Fruit fly (Drosophila melanogaster) whole organism, embryonic: ENCODE results near the gene CG8419.
A peak's percentile ranks its signal among the peaks of the same experiment; 100 is the strongest.

Experiments
- CG10147 ChIP-seq: fragments of 200-800 bp; sonication (Bioruptor generic); optimal IDR thresholded peaks from 2 replicates; lab custom pipeline; 2019; ENCODE audit warnings: missing biosample characterization, mild to moderate bottlenecking, missing genetic modification characterization, moderate library complexity
- CG10462 ChIP-seq: fragments of 200-800 bp; sonication (Bioruptor generic); optimal IDR thresholded peaks from 2 replicates; lab custom pipeline; 2016; ENCODE audit warnings: missing biosample characterization, missing genetic modification characterization
- CG10565 ChIP-seq: fragments of 200-800 bp; sonication (Bioruptor generic); optimal IDR thresholded peaks from 3 replicates; lab custom pipeline; 2016; ENCODE audit warnings: missing biosample characterization, mild to moderate bottlenecking, missing genetic modification characterization
- CG10654 ChIP-seq: fragments of 200-800 bp; sonication (Bioruptor generic); optimal IDR thresholded peaks from 2 replicates; lab custom pipeline; 2016; ENCODE audit warnings: missing biosample characterization, missing genetic modification characterization
- CG11085 ChIP-seq: fragments of 200-800 bp; sonication (Bioruptor generic); IDR thresholded peaks from 2 replicates; pipeline ENCODE4 v1.3.6; 2022; ENCODE audit warnings: missing biosample characterization, missing genetic modification characterization
- CG11504 ChIP-seq: fragments of 200-800 bp; sonication (Bioruptor generic); optimal IDR thresholded peaks from 3 replicates; lab custom pipeline; 2019; ENCODE audit warnings: missing biosample characterization, mild to moderate bottlenecking, missing genetic modification characterization, moderate library complexity
- CG13123 ChIP-seq: fragments of 200-800 bp; sonication (Bioruptor generic); optimal IDR thresholded peaks from 2 replicates; lab custom pipeline; 2016; ENCODE audit warnings: missing biosample characterization, missing genetic modification characterization
- CG15073 ChIP-seq: fragments of 200-800 bp; sonication (Bioruptor generic); optimal IDR thresholded peaks from 2 replicates; lab custom pipeline; 2016; ENCODE audit warnings: missing biosample characterization, missing genetic modification characterization
- CG1647 ChIP-seq: fragments of 200-800 bp; sonication (Bioruptor generic); optimal IDR thresholded peaks from 3 replicates; lab custom pipeline; 2016; ENCODE audit warnings: missing biosample characterization, missing genetic modification characterization
- CG17328 ChIP-seq: fragments of 200-800 bp; sonication (Bioruptor generic); IDR thresholded peaks from 2 replicates; pipeline ENCODE4 v1.3.6; 2022; ENCODE audit warnings: missing biosample characterization, missing genetic modification characterization
- CG18011 ChIP-seq: fragments of 200-800 bp; sonication (Bioruptor generic); optimal IDR thresholded peaks from 2 replicates; lab custom pipeline; 2017; ENCODE audit warnings: missing biosample characterization, missing genetic modification characterization, mild to moderate bottlenecking, moderate library complexity, missing genotype
- CG32532 ChIP-seq: fragments of 200-800 bp; sonication (Bioruptor generic); IDR thresholded peaks from 2 replicates; pipeline ENCODE4 v1.3.6; 2022; ENCODE audit warnings: missing biosample characterization, missing genetic modification characterization
- CG4282 ChIP-seq: fragments of 200-800 bp; sonication (Bioruptor generic); optimal IDR thresholded peaks from 2 replicates; lab custom pipeline; 2016; ENCODE audit warnings: missing biosample characterization, missing genetic modification characterization
- CG6813 ChIP-seq: fragments of 200-800 bp; sonication (Bioruptor generic); optimal IDR thresholded peaks from 2 replicates; lab custom pipeline; 2017; ENCODE audit warnings: missing biosample characterization, missing genetic modification characterization, mild to moderate bottlenecking, moderate library complexity, missing genetic modification reagents
- CG7987 ChIP-seq: fragments of 200-800 bp; sonication (Bioruptor generic); optimal IDR thresholded peaks from 2 replicates; lab custom pipeline; 2018; ENCODE audit warnings: missing biosample characterization, mild to moderate bottlenecking, missing genetic modification characterization, moderate library complexity
- CG8290 ChIP-seq, 3 experiments: fragments of 200-800 bp; sonication (Bioruptor generic); optimal IDR thresholded peaks; 2 replicates each; lab custom pipeline; 2016 to 2019; ENCODE audit warnings: missing biosample characterization in 3 of 3, missing genetic modification characterization in 3 of 3, mild to moderate bottlenecking in 2 of 3, moderate library complexity in 1 of 3
- CG8478 ChIP-seq: fragments of >200 bp; optimal IDR thresholded peaks from 2 replicates; lab custom pipeline; 2018
- CrebB ChIP-seq: fragments of 200-800 bp; sonication (Bioruptor generic); optimal IDR thresholded peaks from 3 replicates; lab custom pipeline; 2018; ENCODE audit warnings: missing biosample characterization, mild to moderate bottlenecking, missing genetic modification characterization
- Deaf1 ChIP-seq: fragments of 200-800 bp; optimal IDR thresholded peaks from 3 replicates; lab custom pipeline; 2019; ENCODE audit warnings: missing biosample characterization, mild to moderate bottlenecking, missing genetic modification characterization, moderate library complexity
- Dek ChIP-seq: fragments of 200-800 bp; sonication (Bioruptor generic); optimal IDR thresholded peaks from 3 replicates; lab custom pipeline; 2019; ENCODE audit warnings: missing biosample characterization, mild to moderate bottlenecking, missing genetic modification characterization, moderate library complexity
- ERR ChIP-seq: fragments of 200-800 bp; sonication (Bioruptor generic); optimal IDR thresholded peaks from 2 replicates; lab custom pipeline; 2016; ENCODE audit warnings: missing biosample characterization, missing genetic modification characterization
- Lpt ChIP-seq: fragments of >200 bp; optimal IDR thresholded peaks from 2 replicates; lab custom pipeline; 2018; ENCODE audit warnings: missing biosample characterization, missing genetic modification characterization
- Mrtf ChIP-seq: fragments of 200-800 bp; sonication (Bioruptor generic); IDR thresholded peaks from 3 replicates; pipeline ENCODE4 v1.3.6; 2022; ENCODE audit warnings: missing biosample characterization, missing genetic modification characterization
- Nf-YC ChIP-seq: fragments of 200-800 bp; optimal IDR thresholded peaks from 3 replicates; lab custom pipeline; 2019; ENCODE audit warnings: missing biosample characterization, mild to moderate bottlenecking, missing genetic modification characterization, moderate library complexity
- Optix ChIP-seq: fragments of 200-800 bp; sonication (Bioruptor generic); IDR thresholded peaks from 3 replicates; pipeline ENCODE4 v1.3.6; 2022; ENCODE audit warnings: missing biosample characterization, missing genetic modification characterization
- Rfx ChIP-seq: fragments of 200-800 bp; sonication (Bioruptor generic); IDR thresholded peaks from 2 replicates; pipeline ENCODE4 v1.3.6; 2022; ENCODE audit warnings: missing biosample characterization, missing genetic modification characterization
- Sox100B ChIP-seq: fragments of 200-800 bp; sonication (Bioruptor generic); optimal IDR thresholded peaks from 3 replicates; lab custom pipeline; 2018; ENCODE audit warnings: missing biosample characterization, mild to moderate bottlenecking, missing genetic modification characterization
- Usf ChIP-seq: fragments of 200-800 bp; sonication (Bioruptor generic); optimal IDR thresholded peaks from 2 replicates; lab custom pipeline; 2017; ENCODE audit warnings: missing genotype, missing biosample characterization, missing genetic modification characterization
- aop ChIP-seq: fragments of 200-800 bp; sonication (Bioruptor generic); IDR thresholded peaks from 2 replicates; pipeline ENCODE4 v1.3.6; 2022; ENCODE audit warnings: missing biosample characterization, missing genetic modification characterization
- bowl ChIP-seq: fragments of 200-800 bp; sonication (Bioruptor generic); IDR thresholded peaks from 2 replicates; pipeline ENCODE4 v1.3.6; 2022; ENCODE audit warnings: missing biosample characterization, missing genetic modification characterization
- cas ChIP-seq: fragments of 200-800 bp; sonication (Bioruptor generic); IDR thresholded peaks from 2 replicates; pipeline ENCODE4 v1.3.6; 2022; ENCODE audit warnings: missing biosample characterization, missing genetic modification characterization
- caup ChIP-seq: fragments of 200-800 bp; sonication (Bioruptor generic); optimal IDR thresholded peaks from 3 replicates; lab custom pipeline; 2017; ENCODE audit warnings: missing biosample characterization, mild to moderate bottlenecking, missing genetic modification characterization, moderate library complexity; ENCODE audit not compliant: severe bottlenecking
- dimm ChIP-seq: fragments of 200-800 bp; sonication (Bioruptor generic); IDR thresholded peaks from 2 replicates; pipeline ENCODE4 v1.3.6; 2022; ENCODE audit warnings: missing biosample characterization, missing genetic modification characterization
- eve ChIP-seq, 2 experiments: fragments of >200 bp; optimal IDR thresholded peaks; 2 replicates each; lab custom pipeline; 2017; ENCODE audit warnings: missing biosample characterization in 2 of 2, missing genetic modification characterization in 2 of 2
- grn ChIP-seq: fragments of 200-800 bp; sonication (Bioruptor generic); optimal IDR thresholded peaks from 3 replicates; lab custom pipeline; 2017; ENCODE audit warnings: missing biosample characterization, missing genetic modification characterization
- lilli ChIP-seq: fragments of 200-800 bp; sonication (Bioruptor generic); optimal IDR thresholded peaks from 3 replicates; lab custom pipeline; 2016; ENCODE audit warnings: missing biosample characterization, missing genetic modification characterization
- nom ChIP-seq: fragments of 200-800 bp; sonication (Bioruptor generic); optimal IDR thresholded peaks from 2 replicates; lab custom pipeline; 2017; ENCODE audit warnings: missing biosample characterization, missing genetic modification characterization, mild to moderate bottlenecking, moderate library complexity, missing genetic modification reagents
- otp ChIP-seq: fragments of 200-800 bp; sonication (Bioruptor generic); IDR thresholded peaks from 3 replicates; pipeline ENCODE4, ENCODE4 v1.3.6; 2022; ENCODE audit warnings: missing biosample characterization, missing genetic modification characterization
- pan ChIP-seq, 4 experiments: fragments of >200 bp in 3 of 4; fragments of 200-800 bp in 1 of 4; sonication (Bioruptor generic) in 1 of 4; optimal IDR thresholded peaks in 3 of 4; IDR thresholded peaks in 1 of 4; 2 replicates each; pipeline versions ENCODE4 v1.3.6 to Lab custom; 2017 to 2022; ENCODE audit warnings: missing biosample characterization in 2 of 4, missing genetic modification characterization in 2 of 4, mixed read lengths in 1 of 4
- pfk ChIP-seq: fragments of 200-800 bp; sonication (Bioruptor generic); optimal IDR thresholded peaks from 2 replicates; lab custom pipeline; 2018; ENCODE audit warnings: missing biosample characterization, mild to moderate bottlenecking, missing genetic modification characterization, moderate library complexity
- pzg ChIP-seq: fragments of 200-800 bp; sonication (Bioruptor generic); optimal IDR thresholded peaks from 3 replicates; lab custom pipeline; 2018; ENCODE audit warnings: missing biosample characterization, mild to moderate bottlenecking, missing genetic modification characterization, moderate library complexity
- row ChIP-seq: fragments of 200-800 bp; sonication (Bioruptor generic); IDR thresholded peaks from 3 replicates; pipeline ENCODE4 v1.3.6; 2022; ENCODE audit warnings: missing biosample characterization, missing genetic modification characterization
- sd ChIP-seq: fragments of 200-800 bp; sonication (Bioruptor generic); optimal IDR thresholded peaks from 3 replicates; lab custom pipeline; 2018; ENCODE audit warnings: missing biosample characterization, mild to moderate bottlenecking, missing genetic modification characterization, moderate library complexity
- sima ChIP-seq: fragments of 200-800 bp; sonication (Bioruptor generic); optimal IDR thresholded peaks from 2 replicates; lab custom pipeline; 2016; ENCODE audit warnings: missing biosample characterization, missing genetic modification characterization
- sob ChIP-seq: fragments of 200-800 bp; sonication (Bioruptor generic); IDR thresholded peaks from 2 replicates; pipeline ENCODE4 v1.3.6; 2022; ENCODE audit warnings: missing biosample characterization, missing genetic modification characterization
- sr ChIP-seq: fragments of 200-800 bp; sonication (Bioruptor generic); IDR thresholded peaks from 3 replicates; pipeline ENCODE4 v1.3.6; 2022; ENCODE audit warnings: missing biosample characterization, missing genetic modification characterization
- stc ChIP-seq: fragments of 200-800 bp; sonication (Bioruptor generic); IDR thresholded peaks from 2 replicates; pipeline ENCODE4 v1.3.6; 2022; ENCODE audit warnings: missing biosample characterization, missing genetic modification characterization
- stwl ChIP-seq: fragments of 200-800 bp; sonication (Bioruptor generic); optimal IDR thresholded peaks from 3 replicates; lab custom pipeline; 2018; ENCODE audit warnings: missing biosample characterization, mild to moderate bottlenecking, missing genetic modification characterization, moderate library complexity
- tna ChIP-seq: fragments of 200-800 bp; sonication (Bioruptor generic); IDR thresholded peaks from 2 replicates; pipeline ENCODE4 v1.3.6; 2022; ENCODE audit warnings: missing biosample characterization, missing genetic modification characterization; ENCODE audit not compliant: partially characterized antibody
- ttk ChIP-seq: fragments of 200-800 bp; sonication (Bioruptor generic); IDR thresholded peaks from 2 replicates; pipeline ENCODE4 v2.1.2; 2022; ENCODE audit warnings: missing biosample characterization, missing genetic modification characterization

The CG8419 gene

dm6 chr2L:8196757-8197530, 9.0 kb upstream of the CG8419 start, which contains the start of the genes CG8475 and CG8460 (continued):
- TF ChIP-seq sob (GFP tag; lab: Robert Waterston, UW) (no peak), dimm (GFP tag; lab: Robert Waterston, UW) (no peak), stwl (tag; lab: Kevin White, UChicago) (peak; percentile 64), nom (GFP tag; lab: Kevin White, UChicago) (no peak), bowl (GFP tag; lab: Robert Waterston, UW) (no peak), CG15073 (GFP tag; lab: Kevin White, UChicago) (no peak), Usf (no peak), tna (GFP tag; lab: Robert Waterston, UW) (no peak), Rfx (no peak), Deaf1 (tag; lab: Kevin White, UChicago) (no peak), CG13123 (GFP tag; lab: Kevin White, UChicago) (no peak), Optix (GFP tag; lab: Robert Waterston, UW) (no peak), ERR (GFP tag; lab: Kevin White, UChicago) (peak; percentile 83), sima (GFP tag; lab: Kevin White, UChicago) (no peak), Sox100B (GFP tag; lab: Kevin White, UChicago) (no peak), Dek (tag; lab: Kevin White, UChicago) (no peak), CG10565 (GFP tag; lab: Kevin White, UChicago) (no peak), ttk (GFP tag; lab: Robert Waterston, UW) (no peak), CG32532 (GFP tag; lab: Robert Waterston, UW) (no peak), grn (no peak), CrebB (no peak), Nf-YC (tag; lab: Kevin White, UChicago) (no peak), cas (GFP tag; lab: Robert Waterston, UW) (no peak), pan (optimal IDR thresholded peaks at IDR 0.05; lab: Kevin White, UChicago) (no peak), pan (GFP tag; optimal IDR thresholded peaks at IDR 0.05 in 1 of 2, IDR thresholded peaks at IDR 0.05 in 1 of 2) (no peak), otp (GFP tag; lab: Robert Waterston, UW) (no peak), CG11085 (GFP tag; lab: Robert Waterston, UW) (no peak), stc (GFP tag; lab: Robert Waterston, UW) (no peak), aop (GFP tag; lab: Robert Waterston, UW) (no peak), CG11504 (tag; lab: Kevin White, UChicago) (no peak), CG8478 (no peak), sd (tag; lab: Kevin White, UChicago) (no peak), CG18011 (GFP tag; lab: Kevin White, UChicago) (no peak), CG10654 (no peak), CG8290 (GFP tag; optimal IDR thresholded peaks at IDR 0.05; lab: Kevin White, UChicago) (no peak), CG8290 (tag; optimal IDR thresholded peaks at IDR 0.05; lab: Kevin White, UChicago) (no peak), CG1647 (GFP tag; lab: Kevin White, UChicago) (no peak), CG6813 (GFP tag; lab: Kevin White, UChicago) (no peak), sr (GFP tag; lab: Robert Waterston, UW) (no peak), row (GFP tag; lab: Robert Waterston, UW) (0 out of 3 replicates have a peak, but pooled peaks have one; percentile 20), caup (GFP tag; lab: Kevin White, UChicago) (no peak), CG17328 (GFP tag; lab: Robert Waterston, UW) (peak; percentile 7; the same call in 1 of the 2 replicates), pzg (GFP tag; lab: Kevin White, UChicago) (peak; percentile 57), eve (GFP tag; optimal IDR thresholded peaks at IDR 0.05; lab: Kevin White, UChicago) (no peak), pfk (GFP tag; lab: Kevin White, UChicago) (no peak), lilli (no peak), CG4282 (GFP tag; lab: Kevin White, UChicago) (no peak), Mrtf (no peak), Lpt (GFP tag; lab: Kevin White, UChicago) (no peak), CG10462 (GFP tag; lab: Kevin White, UChicago) (no peak), CG10147 (GFP tag; lab: Kevin White, UChicago) (no peak), CG7987 (GFP tag; lab: Kevin White, UChicago) (no peak)
